Worm (Caenorhabditis elegans): ENCODE results near the gene C30A5.16.

Gene C30A5.16

ce11 chrIII:8217919-8218318 lies at the start of gene C30A5.16:
Gene C30A5.16, plus strand, starts transcription at chrIII:8218219.
- no peak for TF ChIP-seq B0310.2 (tag; optimal IDR thresholded peaks at IDR 0.05)
- no peak for TF ChIP-seq tra-4 (tag; optimal IDR thresholded peaks at IDR 0.05)
- no peak for TF ChIP-seq ets-7 (tag; optimal IDR thresholded peaks at IDR 0.05)

ce11 chrIII:8172609-8173133 lies 45.3 kb upstream of the C30A5.16 start:
- TF ChIP-seq ama-1 (optimal IDR thresholded peaks at IDR 0.05) (no peak), F13C5.2 (tag; optimal IDR thresholded peaks at IDR 0.05) (no peak), tbx-37 (GFP tag; conservative IDR thresholded peaks at IDR 0.05) (no peak), aly-1 (tag; optimal IDR thresholded peaks at IDR 0.05) (no peak), flt-1 (GFP tag; IDR thresholded peaks at IDR 0.05) (no peak), tra-4 (tag; optimal IDR thresholded peaks at IDR 0.05) (no peak), tbx-11 (GFP tag; IDR thresholded peaks at IDR 0.05) (no peak), ets-7 (tag; optimal IDR thresholded peaks at IDR 0.05) (no peak), scrt-1 (GFP tag; IDR thresholded peaks at IDR 0.05) (no peak), pes-1 (GFP tag; IDR thresholded peaks at IDR 0.05) (no peak), ceh-36 (tag; optimal IDR thresholded peaks at IDR 0.05) (no peak), ceh-13 (GFP tag; optimal IDR thresholded peaks at IDR 0.05) (no peak), hnd-1 (tag; optimal IDR thresholded peaks at IDR 0.05) (no peak), B0310.2 (tag; optimal IDR thresholded peaks at IDR 0.05) (no peak), hmbx-1 (tag; optimal IDR thresholded peaks at IDR 0.05) (no peak), sea-1 (GFP tag; conservative IDR thresholded peaks at IDR 0.05) (no peak)

ce11 chrIII:8175263-8175662 lies 42.8 kb upstream of the C30A5.16 start:
- TF ChIP-seq aly-1 (tag; optimal IDR thresholded peaks at IDR 0.05) = no peak
- no peak for TF ChIP-seq sea-1 (GFP tag; conservative IDR thresholded peaks at IDR 0.05)
- TF ChIP-seq ets-7 (tag; optimal IDR thresholded peaks at IDR 0.05) = no peak

- no peak for TF ChIP-seq ceh-36 (tag; optimal IDR thresholded peaks at IDR 0.05)
- no peak for TF ChIP-seq hmg-4 (GFP tag; optimal IDR thresholded peaks at IDR 0.05)
- TF ChIP-seq tbx-11 (GFP tag; IDR thresholded peaks at IDR 0.05) = no peak
- no peak for TF ChIP-seq hnd-1 (tag; optimal IDR thresholded peaks at IDR 0.05)
These were observed 41.8 kb upstream of the C30A5.16 start, which contains the start of gene C50C3.12 for ce11 chrIII:8176265-8176664. Gene C50C3.12, plus strand, starts transcription at chrIII:8176565.

ce11 chrIII:8178924-8179323 lies 39.1 kb upstream of the C30A5.16 start, which contains the start of gene C50C3.5:
Gene C50C3.5, plus strand, starts transcription at chrIII:8179224.
- TF ChIP-seq scrt-1 (GFP tag; IDR thresholded peaks at IDR 0.05) = no peak

- no peak for TF ChIP-seq pes-1 (GFP tag; IDR thresholded peaks at IDR 0.05)
- TF ChIP-seq tbx-11 (GFP tag; IDR thresholded peaks at IDR 0.05) = no peak
- no peak for TF ChIP-seq tbx-37 (GFP tag; conservative IDR thresholded peaks at IDR 0.05)
- no peak for TF ChIP-seq scrt-1 (GFP tag; IDR thresholded peaks at IDR 0.05)
- TF ChIP-seq F13C5.2 (tag; optimal IDR thresholded peaks at IDR 0.05) = no peak
- TF ChIP-seq sea-1 (GFP tag; conservative IDR thresholded peaks at IDR 0.05) = no peak
- TF ChIP-seq ceh-13 (GFP tag; optimal IDR thresholded peaks at IDR 0.05) = no peak
- no peak for TF ChIP-seq tra-4 (tag; optimal IDR thresholded peaks at IDR 0.05)
- no peak for TF ChIP-seq aly-1 (tag; optimal IDR thresholded peaks at IDR 0.05)
- TF ChIP-seq flt-1 (GFP tag; IDR thresholded peaks at IDR 0.05) = no peak
- TF ChIP-seq hmbx-1 (tag; optimal IDR thresholded peaks at IDR 0.05) = no peak
- no peak for TF ChIP-seq ets-7 (tag; optimal IDR thresholded peaks at IDR 0.05)
- TF ChIP-seq hmg-4 (GFP tag; optimal IDR thresholded peaks at IDR 0.05) = no peak
- TF ChIP-seq ceh-36 (tag; optimal IDR thresholded peaks at IDR 0.05) = no peak
These were observed 36.4 kb upstream of the C30A5.16 start, which contains the start of gene spc-2 for ce11 chrIII:8181581-8181980. Gene spc-2, plus strand, starts transcription at chrIII:8181881.

ce11 chrIII:8182573-8182972 lies 35.4 kb upstream of the C30A5.16 start:
- no peak for TF ChIP-seq ceh-36 (tag; optimal IDR thresholded peaks at IDR 0.05)
- TF ChIP-seq ets-7 (tag; optimal IDR thresholded peaks at IDR 0.05) = no peak
- no peak for TF ChIP-seq ama-1 (optimal IDR thresholded peaks at IDR 0.05)
- TF ChIP-seq B0310.2 (tag; optimal IDR thresholded peaks at IDR 0.05) = no peak
- no peak for TF ChIP-seq tra-4 (tag; optimal IDR thresholded peaks at IDR 0.05)

- TF ChIP-seq tbx-37 (GFP tag; conservative IDR thresholded peaks at IDR 0.05) (no peak), ama-1 (optimal IDR thresholded peaks at IDR 0.05) (no peak)
These were observed 32.9 kb upstream of the C30A5.16 start for ce11 chrIII:8185130-8185529.

- TF ChIP-seq ets-7 (tag; optimal IDR thresholded peaks at IDR 0.05) = no peak
- TF ChIP-seq F13C5.2 (tag; optimal IDR thresholded peaks at IDR 0.05) = no peak
- no peak for TF ChIP-seq flt-1 (GFP tag; IDR thresholded peaks at IDR 0.05)
- no peak for TF ChIP-seq B0310.2 (tag; optimal IDR thresholded peaks at IDR 0.05)
- TF ChIP-seq hmbx-1 (tag; optimal IDR thresholded peaks at IDR 0.05) = no peak
- no peak for TF ChIP-seq tbx-11 (GFP tag; IDR thresholded peaks at IDR 0.05)
- TF ChIP-seq hnd-1 (tag; optimal IDR thresholded peaks at IDR 0.05) = no peak
- TF ChIP-seq pes-1 (GFP tag; IDR thresholded peaks at IDR 0.05) = no peak
- TF ChIP-seq ama-1 (optimal IDR thresholded peaks at IDR 0.05) = no peak
- no peak for TF ChIP-seq tra-4 (tag; optimal IDR thresholded peaks at IDR 0.05)
- TF ChIP-seq hmg-4 (GFP tag; optimal IDR thresholded peaks at IDR 0.05) = no peak
- no peak for TF ChIP-seq sea-1 (GFP tag; conservative IDR thresholded peaks at IDR 0.05)
- no peak for TF ChIP-seq ceh-36 (tag; optimal IDR thresholded peaks at IDR 0.05)
- no peak for TF ChIP-seq aly-1 (tag; optimal IDR thresholded peaks at IDR 0.05)
- TF ChIP-seq scrt-1 (GFP tag; IDR thresholded peaks at IDR 0.05) = no peak
- TF ChIP-seq ceh-13 (GFP tag; optimal IDR thresholded peaks at IDR 0.05) = no peak
- no peak for TF ChIP-seq tbx-37 (GFP tag; conservative IDR thresholded peaks at IDR 0.05)
These were observed 27.5 kb upstream of the C30A5.16 start, which contains the start of gene C50C3.19 for ce11 chrIII:8190505-8190904. Gene C50C3.19, plus strand, starts transcription at chrIII:8190805.
